Fruit fly (Drosophila melanogaster) whole organism, embryonic: ENCODE data around the gene AhcyL1.

Experiments used
- Aef1 ChIP-seq: fragments of 200-800 bp; sonication (Bioruptor generic); IDR thresholded peaks from 3 replicates; pipeline ENCODE4 v1.3.6; 2022; ENCODE audit warnings: missing biosample characterization, missing genetic modification characterization
- CG10267 ChIP-seq: fragments of 200-800 bp; sonication (Bioruptor generic); optimal IDR thresholded peaks from 2 replicates; lab custom pipeline; 2018; ENCODE audit warnings: missing biosample characterization, mild to moderate bottlenecking, missing genetic modification characterization, moderate library complexity
- CG10565 ChIP-seq: fragments of 200-800 bp; sonication (Bioruptor generic); optimal IDR thresholded peaks from 3 replicates; lab custom pipeline; 2016; ENCODE audit warnings: missing biosample characterization, mild to moderate bottlenecking, missing genetic modification characterization
- CG11504 ChIP-seq: fragments of 200-800 bp; sonication (Bioruptor generic); optimal IDR thresholded peaks from 3 replicates; lab custom pipeline; 2019; ENCODE audit warnings: missing biosample characterization, mild to moderate bottlenecking, missing genetic modification characterization, moderate library complexity
- CG12769 ChIP-seq: fragments of 200-800 bp; sonication (Bioruptor generic); optimal IDR thresholded peaks from 2 replicates; lab custom pipeline; 2019; ENCODE audit warnings: missing biosample characterization, mild to moderate bottlenecking, missing genetic modification characterization, moderate library complexity
- CG13123 ChIP-seq: fragments of 200-800 bp; sonication (Bioruptor generic); optimal IDR thresholded peaks from 2 replicates; lab custom pipeline; 2016; ENCODE audit warnings: missing biosample characterization, missing genetic modification characterization
- CG14014 ChIP-seq: fragments of 200-800 bp; sonication (Bioruptor generic); IDR thresholded peaks from 2 replicates; pipeline ENCODE4 v1.3.6; 2022; ENCODE audit warnings: missing biosample characterization, missing genetic modification characterization
- CG14965 ChIP-seq: fragments of 200-800 bp; sonication (Bioruptor generic); optimal IDR thresholded peaks from 2 replicates; lab custom pipeline; 2016; ENCODE audit warnings: missing biosample characterization, missing genetic modification characterization, borderline replicate concordance
- CG15073 ChIP-seq: fragments of 200-800 bp; sonication (Bioruptor generic); optimal IDR thresholded peaks from 2 replicates; lab custom pipeline; 2016; ENCODE audit warnings: missing biosample characterization, missing genetic modification characterization
- CG1603 ChIP-seq: fragments of 200-800 bp; sonication (Bioruptor generic); optimal IDR thresholded peaks from 2 replicates; lab custom pipeline; 2019; ENCODE audit warnings: missing biosample characterization, mild to moderate bottlenecking, missing genetic modification characterization, moderate library complexity
- CG2678 ChIP-seq: fragments of 200-800 bp; sonication (Bioruptor generic); optimal IDR thresholded peaks from 3 replicates; lab custom pipeline; 2019; ENCODE audit warnings: missing biosample characterization, mild to moderate bottlenecking, missing genetic modification characterization, moderate library complexity
- CG30020 ChIP-seq: fragments of 200-800 bp; optimal IDR thresholded peaks from 2 replicates; lab custom pipeline; 2019; ENCODE audit warnings: missing biosample characterization, mild to moderate bottlenecking, missing genetic modification characterization, moderate library complexity
- CG4360 ChIP-seq: fragments of 200-800 bp; sonication (Bioruptor generic); IDR thresholded peaks from 2 replicates; pipeline ENCODE4 v1.3.6; 2022; ENCODE audit warnings: missing biosample characterization, missing genetic modification characterization
- CG5180 ChIP-seq: fragments of 200-800 bp; sonication (Bioruptor generic); optimal IDR thresholded peaks from 3 replicates; lab custom pipeline; 2017; ENCODE audit warnings: missing biosample characterization, missing genetic modification characterization, mild to moderate bottlenecking, moderate library complexity, missing genetic modification reagents
- CG6813 ChIP-seq: fragments of 200-800 bp; sonication (Bioruptor generic); optimal IDR thresholded peaks from 2 replicates; lab custom pipeline; 2017; ENCODE audit warnings: missing biosample characterization, missing genetic modification characterization, mild to moderate bottlenecking, moderate library complexity, missing genetic modification reagents
- CG7556 ChIP-seq: fragments of 200-800 bp; sonication (Bioruptor generic); optimal IDR thresholded peaks from 2 replicates; lab custom pipeline; 2017; ENCODE audit warnings: missing biosample characterization, mild to moderate bottlenecking, missing genetic modification characterization
- CG7987 ChIP-seq: fragments of 200-800 bp; sonication (Bioruptor generic); optimal IDR thresholded peaks from 2 replicates; lab custom pipeline; 2018; ENCODE audit warnings: missing biosample characterization, mild to moderate bottlenecking, missing genetic modification characterization, moderate library complexity
- CG8765 ChIP-seq: fragments of 200-800 bp; sonication (Bioruptor generic); IDR thresholded peaks from 2 replicates; pipeline ENCODE4 v1.3.6; 2022; ENCODE audit warnings: missing biosample characterization, missing genetic modification characterization
- Deaf1 ChIP-seq: fragments of 200-800 bp; optimal IDR thresholded peaks from 3 replicates; lab custom pipeline; 2019; ENCODE audit warnings: missing biosample characterization, mild to moderate bottlenecking, missing genetic modification characterization, moderate library complexity
- E2f2 ChIP-seq: fragments of 200-800 bp; sonication (Bioruptor generic); IDR thresholded peaks from 2 replicates; pipeline ENCODE4 v1.3.6; 2022; ENCODE audit warnings: missing biosample characterization, missing genetic modification characterization
- HHEX ChIP-seq: fragments of 200-800 bp; sonication (Bioruptor generic); optimal IDR thresholded peaks from 3 replicates; lab custom pipeline; 2017; ENCODE audit warnings: missing biosample characterization, mild to moderate bottlenecking, missing genetic modification characterization, missing genetic modification reagents
- HmgZ ChIP-seq: fragments of 200-800 bp; sonication (Bioruptor generic); optimal IDR thresholded peaks from 2 replicates; lab custom pipeline; 2018; ENCODE audit warnings: missing biosample characterization, mild to moderate bottlenecking, missing genetic modification characterization
- Jarid2 ChIP-seq: fragments of 200-800 bp; sonication (Bioruptor generic); optimal IDR thresholded peaks from 3 replicates; lab custom pipeline; 2017; ENCODE audit warnings: mild to moderate bottlenecking, missing biosample characterization, missing genetic modification reagents, missing genetic modification characterization
- Med ChIP-seq: fragments of 200-800 bp; sonication (Bioruptor generic); peaks from one replicate; lab custom pipeline; 2016; ENCODE audit warnings: missing biosample characterization, missing genetic modification characterization, mild to moderate bottlenecking, inconsistent platforms, moderate library complexity
- Rfx ChIP-seq: fragments of 200-800 bp; sonication (Bioruptor generic); IDR thresholded peaks from 2 replicates; pipeline ENCODE4 v1.3.6; 2022; ENCODE audit warnings: missing biosample characterization, missing genetic modification characterization
- cas ChIP-seq: fragments of 200-800 bp; sonication (Bioruptor generic); IDR thresholded peaks from 2 replicates; pipeline ENCODE4 v1.3.6; 2022; ENCODE audit warnings: missing biosample characterization, missing genetic modification characterization
- da ChIP-seq: fragments of 200-800 bp; sonication (Bioruptor generic); optimal IDR thresholded peaks from 2 replicates; lab custom pipeline; 2016; ENCODE audit warnings: missing biosample characterization, missing genetic modification characterization
- dati ChIP-seq: fragments of 200-800 bp; sonication (Bioruptor generic); IDR thresholded peaks from 2 replicates; pipeline ENCODE4 v1.3.6; 2022; ENCODE audit warnings: missing biosample characterization, missing genetic modification characterization
- fd96Cb ChIP-seq: fragments of 200-800 bp; sonication (Bioruptor generic); optimal IDR thresholded peaks from 2 replicates; lab custom pipeline; 2018; ENCODE audit warnings: missing biosample characterization, mild to moderate bottlenecking, missing genetic modification characterization, moderate library complexity
- ftz-f1 ChIP-seq: fragments of 200-800 bp; sonication (Bioruptor generic); optimal IDR thresholded peaks from 2 replicates; lab custom pipeline; 2016; ENCODE audit warnings: missing biosample characterization, missing genetic modification characterization
- grn ChIP-seq: fragments of 200-800 bp; sonication (Bioruptor generic); optimal IDR thresholded peaks from 3 replicates; lab custom pipeline; 2017; ENCODE audit warnings: missing biosample characterization, missing genetic modification characterization
- ind ChIP-seq: fragments of 200-800 bp; sonication (Bioruptor generic); optimal IDR thresholded peaks from 3 replicates; lab custom pipeline; 2016; ENCODE audit warnings: missing biosample characterization, missing genetic modification characterization
- lab ChIP-seq: fragments of 200-800 bp; sonication (Bioruptor generic); optimal IDR thresholded peaks from 3 replicates; lab custom pipeline; 2017; ENCODE audit warnings: missing biosample characterization, missing genetic modification characterization, mild to moderate bottlenecking, moderate library complexity, missing genetic modification reagents
- mirr ChIP-seq: fragments of 200-800 bp; sonication (Bioruptor generic); optimal IDR thresholded peaks from 3 replicates; lab custom pipeline; 2018; ENCODE audit warnings: missing biosample characterization, mild to moderate bottlenecking, missing genetic modification characterization
- nau ChIP-seq: fragments of 200-800 bp; sonication (Bioruptor generic); optimal IDR thresholded peaks from 3 replicates; lab custom pipeline; 2017; ENCODE audit warnings: missing biosample characterization, mild to moderate bottlenecking, missing genetic modification characterization, missing genetic modification reagents
- sd ChIP-seq: fragments of 200-800 bp; sonication (Bioruptor generic); optimal IDR thresholded peaks from 3 replicates; lab custom pipeline; 2018; ENCODE audit warnings: missing biosample characterization, mild to moderate bottlenecking, missing genetic modification characterization, moderate library complexity
- stc ChIP-seq: fragments of 200-800 bp; sonication (Bioruptor generic); IDR thresholded peaks from 2 replicates; pipeline ENCODE4 v1.3.6; 2022; ENCODE audit warnings: missing biosample characterization, missing genetic modification characterization
- sug ChIP-seq: fragments of 200-800 bp; optimal IDR thresholded peaks from 2 replicates; lab custom pipeline; 2019; ENCODE audit warnings: missing biosample characterization, mild to moderate bottlenecking, missing genetic modification characterization, moderate library complexity
- toy ChIP-seq: fragments of 200-800 bp; sonication (Bioruptor generic); IDR thresholded peaks from 2 replicates; pipeline ENCODE4 v1.3.6; 2022; ENCODE audit warnings: missing biosample characterization, missing genetic modification characterization
- yki ChIP-seq: fragments of >200 bp; optimal IDR thresholded peaks from 3 replicates; lab custom pipeline; 2018
- z ChIP-seq: fragments of 200-800 bp; sonication (Bioruptor generic); IDR thresholded peaks from 3 replicates; pipeline ENCODE4 v1.3.6; 2022; ENCODE audit warnings: missing biosample characterization, missing genetic modification characterization

Gene AhcyL1

dm6 chr3L:2745698-2746410 is 26.3 kb downstream of the AhcyL1 start (continued):
- peak; percentile 19 for TF ChIP-seq CG6813
- no peak for TF ChIP-seq CG13123 (GFP tag; lab: Kevin White, UChicago)
- TF ChIP-seq CG5180 (GFP tag; lab: Kevin White, UChicago): peak; percentile 90
- TF ChIP-seq Med (GFP tag; lab: Kevin White, UChicago): peak; percentile 63
- no peak for TF ChIP-seq CG10267 (tag; lab: Kevin White, UChicago)
- TF ChIP-seq yki (lab: Kevin White, UChicago): no peak
- TF ChIP-seq mirr: peak; percentile 69
- TF ChIP-seq CG4360 (GFP tag; lab: Robert Waterston, UW): no peak
- TF ChIP-seq CG1603 (tag; lab: Kevin White, UChicago): no peak
- TF ChIP-seq grn: peak; percentile 86
- peak; percentile 10 for TF ChIP-seq CG7987 (GFP tag; lab: Kevin White, UChicago)
- TF ChIP-seq HHEX (GFP tag; lab: Kevin White, UChicago): peak; percentile 46
- peak; percentile 79 for TF ChIP-seq lab
- no peak for TF ChIP-seq toy (GFP tag; lab: Robert Waterston, UW)
- no peak for TF ChIP-seq E2f2
- TF ChIP-seq CG14014 (GFP tag; lab: Robert Waterston, UW): no peak
- TF ChIP-seq da (GFP tag; lab: Kevin White, UChicago): no peak
- peak; percentile 72 for TF ChIP-seq sug (tag; lab: Kevin White, UChicago)
- TF ChIP-seq CG2678: peak; percentile 18
- no peak for TF ChIP-seq z (GFP tag; lab: Robert Waterston, UW)
- peak; percentile 99 for TF ChIP-seq CG11504 (tag; lab: Kevin White, UChicago)
- TF ChIP-seq HmgZ (tag; lab: Kevin White, UChicago): no peak
- no peak for TF ChIP-seq Aef1 (GFP tag; lab: Robert Waterston, UW)
- TF ChIP-seq Deaf1: peak; percentile 45

dm6 chr3L:2744963-2745362 is 27.2 kb downstream of the AhcyL1 start:
- TF ChIP-seq CG10565 (GFP tag; lab: Kevin White, UChicago): no peak
- no peak for TF ChIP-seq fd96Cb (tag; lab: Kevin White, UChicago)
- TF ChIP-seq Rfx (GFP tag; lab: Robert Waterston, UW): no peak
- TF ChIP-seq ind (GFP tag; lab: Kevin White, UChicago): no peak
- TF ChIP-seq stc (GFP tag; lab: Robert Waterston, UW): 0 out of 2 replicates have a peak, but pooled peaks have one; percentile 14
- no peak for TF ChIP-seq CG14965
- TF ChIP-seq dati (GFP tag; lab: Robert Waterston, UW): no peak
- TF ChIP-seq ftz-f1 (GFP tag; lab: Kevin White, UChicago): no peak
- TF ChIP-seq CG15073 (GFP tag; lab: Kevin White, UChicago): no peak
- TF ChIP-seq cas: no peak
- peak; percentile 66 for TF ChIP-seq CG12769 (tag; lab: Kevin White, UChicago)
- no peak for TF ChIP-seq CG4360 (GFP tag; lab: Robert Waterston, UW)
- no peak for TF ChIP-seq CG30020
- no peak for TF ChIP-seq mirr
- peak; percentile 77 for TF ChIP-seq nau (GFP tag; lab: Kevin White, UChicago)
- no peak for TF ChIP-seq Jarid2
- peak; percentile 91 for TF ChIP-seq sd (tag; lab: Kevin White, UChicago)
- no peak for TF ChIP-seq CG8765
- TF ChIP-seq CG7556 (GFP tag; lab: Kevin White, UChicago): no peak
